Fruit fly (Drosophila melanogaster) whole organism, embryonic: Measurements from ENCODE around the gene Slip1.
A peak's percentile ranks its signal among the peaks of the same experiment; 100 is the strongest.

Experiments
- Aef1 ChIP-seq: fragments of 200-800 bp; sonication (Bioruptor generic); IDR thresholded peaks from 3 replicates; pipeline ENCODE4 v1.3.6; 2022; ENCODE audit warnings: missing biosample characterization, missing genetic modification characterization
- CG10543 ChIP-seq: fragments of 200-800 bp; sonication (Bioruptor generic); optimal IDR thresholded peaks from 3 replicates; lab custom pipeline; 2017; ENCODE audit warnings: missing biosample characterization, mild to moderate bottlenecking, missing genetic modification characterization, moderate library complexity
- CG10565 ChIP-seq: fragments of 200-800 bp; sonication (Bioruptor generic); optimal IDR thresholded peaks from 3 replicates; lab custom pipeline; 2016; ENCODE audit warnings: missing biosample characterization, mild to moderate bottlenecking, missing genetic modification characterization
- CG12219 ChIP-seq: fragments of 200-800 bp; sonication (Bioruptor generic); optimal IDR thresholded peaks from 3 replicates; lab custom pipeline; 2018; ENCODE audit warnings: missing biosample characterization, mild to moderate bottlenecking, missing genetic modification characterization
- CG13424 ChIP-seq: fragments of 200-800 bp; sonication (Bioruptor generic); optimal IDR thresholded peaks from 2 replicates; lab custom pipeline; 2019; ENCODE audit warnings: missing biosample characterization, mild to moderate bottlenecking, missing genetic modification characterization, moderate library complexity
- CG14965 ChIP-seq: fragments of 200-800 bp; sonication (Bioruptor generic); optimal IDR thresholded peaks from 2 replicates; lab custom pipeline; 2016; ENCODE audit warnings: missing biosample characterization, missing genetic modification characterization, borderline replicate concordance
- CG1529 ChIP-seq: fragments of 200-800 bp; sonication (Bioruptor generic); optimal IDR thresholded peaks from 3 replicates; lab custom pipeline; 2018; ENCODE audit warnings: missing biosample characterization, missing genetic modification characterization
- CG1602 ChIP-seq: fragments of 200-800 bp; sonication (Bioruptor generic); optimal IDR thresholded peaks from 3 replicates; lab custom pipeline; 2016; ENCODE audit warnings: missing biosample characterization, missing genetic modification characterization
- CG16815 ChIP-seq: fragments of 200-800 bp; sonication (Bioruptor generic); optimal IDR thresholded peaks from 3 replicates; lab custom pipeline; 2017; ENCODE audit warnings: missing biosample characterization, mild to moderate bottlenecking, missing genetic modification characterization
- CG17359 ChIP-seq: fragments of 200-800 bp; sonication (Bioruptor generic); optimal IDR thresholded peaks from 3 replicates; lab custom pipeline; 2018; ENCODE audit warnings: missing biosample characterization, mild to moderate bottlenecking, missing genetic modification characterization, moderate library complexity
- CG18262 ChIP-seq: fragments of 200-800 bp; optimal IDR thresholded peaks from 3 replicates; lab custom pipeline; 2019; ENCODE audit warnings: missing biosample characterization, mild to moderate bottlenecking, missing genetic modification characterization, moderate library complexity
- CG18599 ChIP-seq: fragments of 200-800 bp; sonication (Bioruptor generic); optimal IDR thresholded peaks from 3 replicates; lab custom pipeline; 2017; ENCODE audit warnings: missing biosample characterization, missing genetic modification characterization, mild to moderate bottlenecking, moderate library complexity, missing genetic modification reagents
- CG2712 ChIP-seq: fragments of 200-800 bp; optimal IDR thresholded peaks from 3 replicates; lab custom pipeline; 2019; ENCODE audit warnings: missing biosample characterization, mild to moderate bottlenecking, missing genetic modification characterization, moderate library complexity
- CG2889 ChIP-seq: fragments of 200-800 bp; sonication (Bioruptor generic); IDR thresholded peaks from 3 replicates; pipeline ENCODE4 v1.3.6; 2022; ENCODE audit warnings: missing biosample characterization, missing genetic modification characterization
- CG30020 ChIP-seq: fragments of 200-800 bp; optimal IDR thresholded peaks from 2 replicates; lab custom pipeline; 2019; ENCODE audit warnings: missing biosample characterization, mild to moderate bottlenecking, missing genetic modification characterization, moderate library complexity
- CG31365 ChIP-seq: fragments of 200-800 bp; sonication (Bioruptor generic); optimal IDR thresholded peaks from 2 replicates; lab custom pipeline; 2018; ENCODE audit warnings: missing biosample characterization, mild to moderate bottlenecking, missing genetic modification characterization
- CG4854 ChIP-seq: fragments of 200-800 bp; sonication (Bioruptor generic); optimal IDR thresholded peaks from 2 replicates; lab custom pipeline; 2016; ENCODE audit warnings: missing biosample characterization, missing genetic modification characterization, inconsistent platforms
- CG5180 ChIP-seq: fragments of 200-800 bp; sonication (Bioruptor generic); optimal IDR thresholded peaks from 3 replicates; lab custom pipeline; 2017; ENCODE audit warnings: missing biosample characterization, missing genetic modification characterization, mild to moderate bottlenecking, moderate library complexity, missing genetic modification reagents
- CG5953 ChIP-seq: fragments of 200-800 bp; sonication (Bioruptor generic); IDR thresholded peaks from 2 replicates; pipeline ENCODE4 v1.3.6; 2022; ENCODE audit warnings: missing biosample characterization, missing genetic modification characterization
- CG8765 ChIP-seq: fragments of 200-800 bp; sonication (Bioruptor generic); IDR thresholded peaks from 2 replicates; pipeline ENCODE4 v1.3.6; 2022; ENCODE audit warnings: missing biosample characterization, missing genetic modification characterization
- Deaf1 ChIP-seq: fragments of 200-800 bp; optimal IDR thresholded peaks from 3 replicates; lab custom pipeline; 2019; ENCODE audit warnings: missing biosample characterization, mild to moderate bottlenecking, missing genetic modification characterization, moderate library complexity
- Dip3 ChIP-seq: fragments of 200-800 bp; sonication (Bioruptor generic); optimal IDR thresholded peaks from 3 replicates; lab custom pipeline; 2016; ENCODE audit warnings: missing biosample characterization, missing genetic modification characterization
- Dll ChIP-seq: fragments of 200-800 bp; sonication (Bioruptor generic); IDR thresholded peaks from 4 replicates; pipeline ENCODE4 v1.3.6; 2022; ENCODE audit warnings: missing biosample characterization, missing genetic modification characterization; ENCODE audit not compliant: partially characterized antibody
- Ets97D ChIP-seq: fragments of 200-800 bp; sonication (Bioruptor generic); optimal IDR thresholded peaks from 3 replicates; lab custom pipeline; 2016; ENCODE audit warnings: missing biosample characterization, missing genetic modification characterization
- Fer2 ChIP-seq: fragments of 200-800 bp; sonication (Bioruptor generic); optimal IDR thresholded peaks from 2 replicates; lab custom pipeline; 2018; ENCODE audit warnings: missing biosample characterization, mild to moderate bottlenecking, missing genetic modification characterization, moderate library complexity
- HLHmδ ChIP-seq: fragments of 200-800 bp; sonication (Bioruptor generic); optimal IDR thresholded peaks from 2 replicates; lab custom pipeline; 2018; ENCODE audit warnings: missing biosample characterization, mild to moderate bottlenecking, missing genetic modification characterization, moderate library complexity
- Hmx ChIP-seq: fragments of 200-800 bp; sonication (Bioruptor generic); optimal IDR thresholded peaks from 2 replicates; lab custom pipeline; 2016; ENCODE audit warnings: missing biosample characterization, missing genetic modification characterization
- Jarid2 ChIP-seq: fragments of 200-800 bp; sonication (Bioruptor generic); optimal IDR thresholded peaks from 3 replicates; lab custom pipeline; 2017; ENCODE audit warnings: mild to moderate bottlenecking, missing biosample characterization, missing genetic modification reagents, missing genetic modification characterization
- MESR4 ChIP-seq: fragments of 200-800 bp; sonication (Bioruptor generic); optimal IDR thresholded peaks from 2 replicates; lab custom pipeline; 2018; ENCODE audit warnings: missing biosample characterization, mild to moderate bottlenecking, missing genetic modification characterization, moderate library complexity
- Mad ChIP-seq: fragments of 200-800 bp; sonication (Bioruptor generic); optimal IDR thresholded peaks from 2 replicates; lab custom pipeline; 2016; ENCODE audit warnings: missing biosample characterization, missing genetic modification characterization
- Ptx1 ChIP-seq: fragments of 200-800 bp; sonication (Bioruptor generic); IDR thresholded peaks from 2 replicates; pipeline ENCODE4 v1.3.6; 2022; ENCODE audit warnings: missing biosample characterization, missing genetic modification characterization
- aop ChIP-seq: fragments of 200-800 bp; sonication (Bioruptor generic); IDR thresholded peaks from 2 replicates; pipeline ENCODE4 v1.3.6; 2022; ENCODE audit warnings: missing biosample characterization, missing genetic modification characterization
- bbx ChIP-seq: fragments of 200-800 bp; sonication (Bioruptor generic); IDR thresholded peaks from 2 replicates; pipeline ENCODE4 v1.3.6; 2022; ENCODE audit warnings: missing biosample characterization, missing genetic modification characterization; ENCODE audit not compliant: partially characterized antibody
- cad ChIP-seq: fragments of >200 bp; optimal IDR thresholded peaks from 2 replicates; lab custom pipeline; 2017; ENCODE audit warnings: missing biosample characterization, missing genetic modification characterization
- croc ChIP-seq: fragments of 200-800 bp; sonication (Bioruptor generic); conservative IDR thresholded peaks from 3 replicates; pipeline ENCODE4 v1.3.6; 2022; ENCODE audit warnings: missing biosample characterization, missing genetic modification characterization
- danr ChIP-seq: fragments of 200-800 bp; sonication (Bioruptor generic); IDR thresholded peaks from 2 replicates; pipeline ENCODE4 v1.3.6; 2022; ENCODE audit warnings: missing biosample characterization, missing genetic modification characterization
- gce ChIP-seq: fragments of 200-800 bp; sonication (Bioruptor generic); IDR thresholded peaks from 3 replicates; pipeline ENCODE4 v1.3.6; 2022; ENCODE audit warnings: missing biosample characterization, missing genetic modification characterization
- jing ChIP-seq: fragments of 200-800 bp; sonication (Bioruptor generic); optimal IDR thresholded peaks from 2 replicates; lab custom pipeline; 2018; ENCODE audit warnings: missing biosample characterization, mild to moderate bottlenecking, missing genetic modification characterization
- jumu ChIP-seq: fragments of 200-800 bp; sonication (Bioruptor generic); optimal IDR thresholded peaks from 3 replicates; lab custom pipeline; 2016; ENCODE audit warnings: missing biosample characterization, missing genetic modification characterization
- lilli ChIP-seq: fragments of 200-800 bp; sonication (Bioruptor generic); optimal IDR thresholded peaks from 3 replicates; lab custom pipeline; 2016; ENCODE audit warnings: missing biosample characterization, missing genetic modification characterization
- mld ChIP-seq: fragments of 200-800 bp; sonication (Bioruptor generic); IDR thresholded peaks from 3 replicates; pipeline ENCODE4 v1.3.6; 2022; ENCODE audit warnings: missing biosample characterization, missing genetic modification characterization; ENCODE audit not compliant: partially characterized antibody
- nerfin-1 ChIP-seq: fragments of 200-800 bp; sonication (Bioruptor generic); optimal IDR thresholded peaks from 3 replicates; lab custom pipeline; 2019; ENCODE audit warnings: missing biosample characterization, mild to moderate bottlenecking, missing genetic modification characterization, moderate library complexity
- pum ChIP-seq: fragments of 200-800 bp; sonication (Bioruptor generic); optimal IDR thresholded peaks from 2 replicates; lab custom pipeline; 2016; ENCODE audit warnings: missing biosample characterization, missing genetic modification characterization
- slp2 ChIP-seq: fragments of 200-800 bp; sonication (Bioruptor generic); optimal IDR thresholded peaks from 2 replicates; lab custom pipeline; 2016; ENCODE audit warnings: missing biosample characterization, missing genetic modification characterization
- tap ChIP-seq: fragments of 200-800 bp; optimal IDR thresholded peaks from 3 replicates; lab custom pipeline; 2019; ENCODE audit warnings: missing biosample characterization, mild to moderate bottlenecking, missing genetic modification characterization, moderate library complexity
- tna ChIP-seq: fragments of 200-800 bp; sonication (Bioruptor generic); IDR thresholded peaks from 2 replicates; pipeline ENCODE4 v1.3.6; 2022; ENCODE audit warnings: missing biosample characterization, missing genetic modification characterization; ENCODE audit not compliant: partially characterized antibody
- twi ChIP-seq: fragments of 200-800 bp; optimal IDR thresholded peaks from 2 replicates; lab custom pipeline; 2019; ENCODE audit warnings: missing biosample characterization, mild to moderate bottlenecking, missing genetic modification characterization, moderate library complexity
- tx ChIP-seq: fragments of 200-800 bp; sonication (Bioruptor generic); optimal IDR thresholded peaks from 2 replicates; lab custom pipeline; 2016; ENCODE audit warnings: missing biosample characterization, missing genetic modification characterization
- wdn ChIP-seq: fragments of 200-800 bp; sonication (Bioruptor generic); IDR thresholded peaks from 2 replicates; pipeline ENCODE4 v1.3.6; 2022; ENCODE audit warnings: missing biosample characterization, missing genetic modification characterization
- wek ChIP-seq: fragments of 200-800 bp; sonication (Bioruptor generic); optimal IDR thresholded peaks from 3 replicates; lab custom pipeline; 2018; ENCODE audit warnings: missing biosample characterization, mild to moderate bottlenecking, missing genetic modification characterization, moderate library complexity
- zen2 ChIP-seq: fragments of 200-800 bp; sonication (Bioruptor generic); IDR thresholded peaks from 3 replicates; pipeline ENCODE4 v1.3.6; 2022; ENCODE audit warnings: missing biosample characterization, missing genetic modification characterization; ENCODE audit not compliant: partially characterized antibody

Gene Slip1

DNA sequence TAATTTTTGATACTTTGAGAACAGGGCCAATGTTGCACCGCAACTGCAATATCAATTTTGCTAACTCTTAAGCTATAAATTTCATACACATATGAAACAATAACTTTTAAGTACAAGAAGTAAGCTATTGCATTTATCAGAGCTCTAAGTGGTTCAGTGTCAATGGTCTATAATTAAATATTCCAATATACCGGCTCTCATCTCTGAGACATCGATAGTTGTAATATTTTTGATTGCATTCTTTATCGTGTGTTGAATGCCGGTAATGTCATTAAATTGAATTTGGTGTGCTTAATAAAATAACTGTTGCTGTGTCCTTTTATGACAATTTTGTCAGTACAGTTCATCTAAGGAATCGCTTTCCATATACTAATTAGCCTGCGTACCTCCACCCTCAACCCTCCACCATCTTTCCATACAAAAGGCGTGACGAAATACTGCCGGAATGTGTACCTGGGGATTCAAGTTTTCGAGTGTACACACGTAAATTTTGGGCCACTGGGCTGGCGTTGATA is 7.5 kb downstream of the Slip1 start, which contains the start of gene CG11360 (continued):
- TF ChIP-seq Deaf1 (tag; lab: Kevin White, UChicago) (no peak), CG4854 (GFP tag; lab: Kevin White, UChicago) (no peak), Ptx1 (no peak), nerfin-1 (tag; lab: Kevin White, UChicago) (peak; percentile 99), bbx (no peak), CG8765 (GFP tag; lab: Robert Waterston, UW) (no peak), mld (GFP tag; lab: Robert Waterston, UW) (0 out of 3 replicates have a peak, but pooled peaks have one; percentile 16), wek (GFP tag; lab: Kevin White, UChicago) (peak; percentile 82), tap (tag; lab: Kevin White, UChicago) (no peak), CG13424 (tag; lab: Kevin White, UChicago) (peak; percentile 9), CG12219 (GFP tag; lab: Kevin White, UChicago) (no peak), jumu (GFP tag; lab: Kevin White, UChicago) (no peak), CG16815 (no peak), CG18599 (GFP tag; lab: Kevin White, UChicago) (no peak), tx (GFP tag; lab: Kevin White, UChicago) (no peak), danr (GFP tag; lab: Robert Waterston, UW) (no peak), CG17359 (no peak), MESR4 (GFP tag; lab: Kevin White, UChicago) (peak; percentile 79), jing (GFP tag; lab: Kevin White, UChicago) (no peak), pum (GFP tag; lab: Kevin White, UChicago) (no peak), gce (GFP tag; lab: Robert Waterston, UW) (no peak), twi (tag; lab: Kevin White, UChicago) (no peak), CG14965 (GFP tag; lab: Kevin White, UChicago) (no peak), CG31365 (tag; lab: Kevin White, UChicago) (no peak), CG1602 (peak; percentile 17), Dll (GFP tag; lab: Robert Waterston, UW) (peak; percentile 41; the same call in 1 of the 4 replicates), cad (GFP tag; lab: Kevin White, UChicago) (no peak), Aef1 (GFP tag; lab: Robert Waterston, UW) (no peak), CG5180 (GFP tag; lab: Kevin White, UChicago) (no peak), Jarid2 (GFP tag; lab: Kevin White, UChicago) (no peak), CG1529 (no peak), HLHmδ (no peak), croc (no peak), CG10565 (GFP tag; lab: Kevin White, UChicago) (no peak), zen2 (no peak), CG10543 (GFP tag; lab: Kevin White, UChicago) (no peak), CG2889 (GFP tag; lab: Robert Waterston, UW) (no peak), tna (no peak), Fer2 (tag; lab: Kevin White, UChicago) (no peak), CG2712 (peak; percentile 25), CG30020 (tag; lab: Kevin White, UChicago) (peak; percentile 99), Mad (no peak), CG5953 (GFP tag; lab: Robert Waterston, UW) (no peak), Dip3 (GFP tag; lab: Kevin White, UChicago) (no peak), Hmx (GFP tag; lab: Kevin White, UChicago) (no peak), slp2 (GFP tag; lab: Kevin White, UChicago) (no peak), CG18262 (tag; lab: Kevin White, UChicago) (no peak), wdn (no peak), lilli (GFP tag; lab: Kevin White, UChicago) (peak; percentile 3), aop (no peak), Ets97D (GFP tag; lab: Kevin White, UChicago) (peak; percentile 25)
